Fruit fly (Drosophila melanogaster) whole organism, wandering third instar larva: ENCODE data around the gene mRpL10.

Source experiments
- Abd-B ChIP-seq: fragments of >200 bp; optimal IDR thresholded peaks from 2 replicates; lab custom pipeline; 2017; ENCODE audit warnings: missing biosample characterization, missing genetic modification characterization
- CG32264 ChIP-seq: fragments of 200-800 bp; sonication (Bioruptor generic); optimal IDR thresholded peaks from 2 replicates; lab custom pipeline; 2016; ENCODE audit warnings: missing biosample characterization, missing genetic modification characterization
- CrebA ChIP-seq: fragments of 200-800 bp; sonication (Bioruptor generic); optimal IDR thresholded peaks from 2 replicates; lab custom pipeline; 2016; ENCODE audit warnings: missing biosample characterization, mild to moderate bottlenecking, missing genetic modification characterization, borderline replicate concordance
- Dfd ChIP-seq: fragments of >200 bp; optimal IDR thresholded peaks from 2 replicates; lab custom pipeline; 2017; ENCODE audit warnings: missing biosample characterization, missing genetic modification characterization
- Dif ChIP-seq: fragments of 200-275, 200-300 bp; sonication (Bioruptor generic); optimal IDR thresholded peaks from 2 replicates; lab custom pipeline; 2018; ENCODE audit warnings: missing biosample characterization, missing genetic modification characterization; ENCODE audit not compliant: partially characterized antibody
- GATAd ChIP-seq: sonication (Bioruptor generic); optimal IDR thresholded peaks from 2 replicates; lab custom pipeline; 2016; ENCODE audit warnings: missing biosample characterization, missing genetic modification characterization
- HLH106 ChIP-seq: fragments of 200-800 bp; optimal IDR thresholded peaks from 3 replicates; lab custom pipeline; 2019; ENCODE audit warnings: missing biosample characterization, mild to moderate bottlenecking, missing genetic modification characterization, moderate library complexity
- Hnf4 ChIP-seq: fragments of 200-800 bp; sonication (Bioruptor generic); optimal IDR thresholded peaks from 2 replicates; lab custom pipeline; 2016; ENCODE audit warnings: missing biosample characterization, mild to moderate bottlenecking, missing genetic modification characterization
- Hr78 ChIP-seq: fragments of >200 bp; optimal IDR thresholded peaks from 2 replicates; lab custom pipeline; 2017; ENCODE audit warnings: missing biosample characterization, missing genetic modification characterization
- Hr83 ChIP-seq: fragments of 200-300 bp; sonication (Bioruptor generic); optimal IDR thresholded peaks from 2 replicates; lab custom pipeline; 2016; ENCODE audit warnings: missing biosample characterization, mild to moderate bottlenecking, missing genetic modification characterization, moderate library complexity; ENCODE audit not compliant: poor library complexity, severe bottlenecking
- Jra ChIP-seq: sonication (Bioruptor generic); optimal IDR thresholded peaks from 2 replicates; lab custom pipeline; 2016; ENCODE audit warnings: missing biosample characterization, missing genetic modification characterization
- Mio ChIP-seq: sonication (Bioruptor generic); optimal IDR thresholded peaks from 2 replicates; lab custom pipeline; 2016; ENCODE audit warnings: missing biosample characterization, missing genetic modification characterization
- Myc ChIP-seq: fragments of >200 bp; optimal IDR thresholded peaks from 2 replicates; lab custom pipeline; 2017
- N ChIP-seq: fragments of >200 bp; optimal IDR thresholded peaks from 2 replicates; lab custom pipeline; 2018; ENCODE audit warnings: missing biosample characterization, missing external identifiers, missing genetic modification characterization
- OdsH ChIP-seq: fragments of 200-800 bp; sonication (Bioruptor generic); optimal IDR thresholded peaks from 2 replicates; lab custom pipeline; 2016; ENCODE audit warnings: missing biosample characterization, mild to moderate bottlenecking, missing genetic modification characterization
- Rel ChIP-seq, 2 experiments: fragments of 200-800 bp; sonication (Bioruptor generic) in 1 of 2; optimal IDR thresholded peaks; 2 replicates in 1 of 2; 3 replicates in 1 of 2; lab custom pipeline; 2016 to 2019; ENCODE audit warnings: mild to moderate bottlenecking in 2 of 2, missing biosample characterization in 2 of 2, missing genetic modification characterization in 2 of 2, moderate library complexity in 1 of 2
- Sp1 ChIP-seq: fragments of 200-800 bp; sonication (Bioruptor generic); optimal IDR thresholded peaks from 3 replicates; lab custom pipeline; 2019; ENCODE audit warnings: missing biosample characterization, mild to moderate bottlenecking, missing genetic modification characterization, moderate library complexity
- Vsx2 ChIP-seq: fragments of 200-300, 225-300 bp; sonication (Bioruptor generic); optimal IDR thresholded peaks from 2 replicates; lab custom pipeline; 2018; ENCODE audit warnings: missing biosample characterization, missing genetic modification characterization; ENCODE audit not compliant: partially characterized antibody
- br ChIP-seq: fragments of 200-800 bp; sonication (Bioruptor generic); optimal IDR thresholded peaks from 2 replicates; lab custom pipeline; 2016; ENCODE audit warnings: missing biosample characterization, missing genetic modification characterization
- brk ChIP-seq: fragments of 200-800 bp; sonication (Bioruptor generic); optimal IDR thresholded peaks from 2 replicates; lab custom pipeline; 2016; ENCODE audit warnings: missing biosample characterization, mild to moderate bottlenecking, missing genetic modification characterization
- dl ChIP-seq, 2 experiments: fragments of 175-275, 200-275 bp in 1 of 2; fragments of 200-275 bp in 1 of 2; sonication (Bioruptor generic); optimal IDR thresholded peaks; lab custom pipeline; 2018; ENCODE audit warnings: mild to moderate bottlenecking in 2 of 2, missing biosample characterization in 2 of 2, missing genetic modification characterization in 2 of 2, moderate library complexity in 2 of 2; ENCODE audit not compliant: partially characterized antibody in 2 of 2, insufficient read depth in 1 of 2
- dmrt93B ChIP-seq: fragments of 200-800 bp; sonication (Bioruptor generic); optimal IDR thresholded peaks from 2 replicates; lab custom pipeline; 2018; ENCODE audit warnings: missing biosample characterization, mild to moderate bottlenecking, missing genetic modification characterization
- dsf ChIP-seq: sonication (Bioruptor generic); optimal IDR thresholded peaks from 2 replicates; lab custom pipeline; 2016; ENCODE audit warnings: missing biosample characterization, missing genetic modification characterization, borderline replicate concordance
- ey ChIP-seq: fragments of 200-800 bp; sonication (Bioruptor generic); optimal IDR thresholded peaks from 2 replicates; lab custom pipeline; 2016; ENCODE audit warnings: missing biosample characterization, missing genetic modification characterization
- foxo ChIP-seq, 2 experiments: fragments of 200-800 bp; sonication (Bioruptor generic); optimal IDR thresholded peaks; 2 replicates in 1 of 2; 3 replicates in 1 of 2; lab custom pipeline; 2016 to 2017; ENCODE audit warnings: missing biosample characterization in 2 of 2, missing genetic modification characterization in 2 of 2
- fru ChIP-seq: fragments of 200-800 bp; sonication (Bioruptor generic); optimal IDR thresholded peaks from 3 replicates; lab custom pipeline; 2016; ENCODE audit warnings: missing biosample characterization, mild to moderate bottlenecking, missing genetic modification characterization
- h ChIP-seq: fragments of 200-800 bp; sonication (Bioruptor generic); optimal IDR thresholded peaks from 3 replicates; lab custom pipeline; 2016; ENCODE audit warnings: missing biosample characterization, mild to moderate bottlenecking, missing genetic modification characterization
- jim ChIP-seq: fragments of 175-275, 200-325 bp; sonication (Bioruptor generic); optimal IDR thresholded peaks from 2 replicates; lab custom pipeline; 2016; ENCODE audit warnings: missing biosample characterization, mild to moderate bottlenecking, missing genetic modification characterization
- lola ChIP-seq: fragments of >200 bp; optimal IDR thresholded peaks from 2 replicates; lab custom pipeline; 2017; ENCODE audit warnings: missing biosample characterization, missing genetic modification characterization
- pan ChIP-seq: fragments of >200 bp; optimal IDR thresholded peaks from 2 replicates; lab custom pipeline; 2017
- psq ChIP-seq: fragments of 200-800 bp; sonication (Bioruptor generic); optimal IDR thresholded peaks from 3 replicates; lab custom pipeline; 2017; ENCODE audit warnings: missing biosample characterization, mild to moderate bottlenecking, missing genetic modification characterization, moderate library complexity
- rgr ChIP-seq: fragments of 200-800 bp; sonication (Bioruptor generic); optimal IDR thresholded peaks from 3 replicates; lab custom pipeline; 2016; ENCODE audit warnings: missing biosample characterization, mild to moderate bottlenecking, missing genetic modification characterization
- sage ChIP-seq: fragments of 200-800 bp; sonication (Bioruptor generic); optimal IDR thresholded peaks from 2 replicates; lab custom pipeline; 2016; ENCODE audit warnings: missing biosample characterization, mild to moderate bottlenecking, missing genetic modification characterization
- sv ChIP-seq: fragments of 200-800 bp; sonication (Bioruptor generic); optimal IDR thresholded peaks from 3 replicates; lab custom pipeline; 2016; ENCODE audit warnings: missing biosample characterization, missing genetic modification characterization
- tai ChIP-seq: sonication (Bioruptor generic); optimal IDR thresholded peaks from 2 replicates; lab custom pipeline; 2016; ENCODE audit warnings: missing biosample characterization, missing genetic modification characterization

mRpL10 gene

dm6 chr2L:161453-162175 lies 42.0 kb upstream of the mRpL10 start:
- TF ChIP-seq fru, result peak; percentile 43
- no peak for TF ChIP-seq HLH106 (tag; lab: Kevin White, UChicago)
- peak; percentile 28 for TF ChIP-seq sv
- peak; percentile 61 for TF ChIP-seq Hr83 (GFP tag; lab: Kevin White, UChicago)
- TF ChIP-seq Hnf4 (GFP tag; lab: Kevin White, UChicago), result peak; percentile 74
- TF ChIP-seq tai (GFP tag; lab: Kevin White, UChicago), result peak; percentile 71
- TF ChIP-seq dmrt93B (GFP tag; lab: Kevin White, UChicago), result no peak
- TF ChIP-seq foxo (GFP tag; optimal IDR thresholded peaks at IDR 0.05; lab: Kevin White, UChicago), result peak; percentile 17 to 75
- TF ChIP-seq brk (GFP tag; lab: Kevin White, UChicago), result peak; percentile 87
- peak; percentile 51 for TF ChIP-seq CG32264 (GFP tag; lab: Kevin White, UChicago)
- TF ChIP-seq dsf, result no peak
- peak; percentile 20 for TF ChIP-seq Abd-B (GFP tag; lab: Kevin White, UChicago)
- peak in 1 of 2 experiments; percentile 50 for TF ChIP-seq dl (GFP tag; optimal IDR thresholded peaks at IDR 0.05; lab: Kevin White, UChicago; ENCODE audit: insufficient read depth in 1 of 2, partially characterized antibody in 2 of 2)
- TF ChIP-seq Hr78 (GFP tag; lab: Kevin White, UChicago), result no peak
- TF ChIP-seq Vsx2 (GFP tag; lab: Kevin White, UChicago), result peak; percentile 47
- TF ChIP-seq Dif (GFP tag; lab: Kevin White, UChicago), result peak; percentile 68
- TF ChIP-seq sage (GFP tag; lab: Kevin White, UChicago), result peak; percentile 67
- TF ChIP-seq h (GFP tag; lab: Kevin White, UChicago), result peak; percentile 61
- peak; percentile 53 for TF ChIP-seq br (GFP tag; lab: Kevin White, UChicago)
- peak; percentile 90 for TF ChIP-seq CrebA (GFP tag; lab: Kevin White, UChicago)
- TF ChIP-seq rgr (GFP tag; lab: Kevin White, UChicago), result peak; percentile 1
- TF ChIP-seq psq (GFP tag; lab: Kevin White, UChicago), result peak; percentile 54
- no peak for TF ChIP-seq lola (GFP tag; lab: Kevin White, UChicago)
- TF ChIP-seq Rel (GFP tag; optimal IDR thresholded peaks at IDR 0.05; lab: Kevin White, UChicago), result peak; percentile 48
- TF ChIP-seq Rel (tag; optimal IDR thresholded peaks at IDR 0.05; lab: Kevin White, UChicago), result peak; percentile 71
- TF ChIP-seq Jra (GFP tag; lab: Kevin White, UChicago), result peak; percentile 83
- TF ChIP-seq Sp1 (GFP tag; lab: Kevin White, UChicago), result peak; percentile 73
- no peak for TF ChIP-seq Mio (GFP tag; lab: Kevin White, UChicago)
- TF ChIP-seq N, result peak; percentile 86
- peak; percentile 22 for TF ChIP-seq OdsH

- TF ChIP-seq sage (GFP tag; lab: Kevin White, UChicago) (peak; percentile 42), Dfd (GFP tag; lab: Kevin White, UChicago) (no peak)
- TF ChIP-seq, all 38 proteins: peak for 1
Observed at dm6 chr2L:162208-162607, 41.4 kb upstream of the mRpL10 start.

dm6 chr2L:163229-163628 lies 40.4 kb upstream of the mRpL10 start:
- TF ChIP-seq Vsx2 (GFP tag; lab: Kevin White, UChicago), result no peak
- no peak for TF ChIP-seq Dfd (GFP tag; lab: Kevin White, UChicago)
- no peak for TF ChIP-seq Hnf4 (GFP tag; lab: Kevin White, UChicago)
- no peak for TF ChIP-seq psq (GFP tag; lab: Kevin White, UChicago)
- TF ChIP-seq pan (lab: Kevin White, UChicago), result no peak
- no peak for TF ChIP-seq Rel (GFP tag; optimal IDR thresholded peaks at IDR 0.05; lab: Kevin White, UChicago)
- TF ChIP-seq Rel (tag; optimal IDR thresholded peaks at IDR 0.05; lab: Kevin White, UChicago), result no peak
- no peak for TF ChIP-seq GATAd (GFP tag; lab: Kevin White, UChicago)
- no peak for TF ChIP-seq jim (GFP tag; lab: Kevin White, UChicago)
- TF ChIP-seq Myc, result no peak
- TF ChIP-seq ey, result no peak
- no peak for TF ChIP-seq Hr78 (GFP tag; lab: Kevin White, UChicago)
- TF ChIP-seq tai (GFP tag; lab: Kevin White, UChicago), result no peak
- TF ChIP-seq CG32264 (GFP tag; lab: Kevin White, UChicago), result no peak
- no peak for TF ChIP-seq Abd-B (GFP tag; lab: Kevin White, UChicago)
- no peak for TF ChIP-seq foxo (GFP tag; optimal IDR thresholded peaks at IDR 0.05; lab: Kevin White, UChicago)
- TF ChIP-seq CrebA (GFP tag; lab: Kevin White, UChicago), result no peak
- TF ChIP-seq OdsH, result no peak
- no peak for TF ChIP-seq h (GFP tag; lab: Kevin White, UChicago)
